Worm (Caenorhabditis elegans) whole organism, L4 larva: Measurements from ENCODE around the gene nspc-16.

Experiments
- D1046.2 ChIP-seq: fragments of 200-800 bp; sonication (Bioruptor generic); IDR thresholded peaks from 2 replicates; pipeline ENCODE4 v1.3.6; 2022; ENCODE audit warnings: missing genetic modification characterization, missing compliant biosample characterization
- F37D6.2 ChIP-seq: sonication (generic microtip); optimal IDR thresholded peaks from 2 replicates; lab custom pipeline; 2016; ENCODE audit warnings: mild to moderate bottlenecking, missing genetic modification characterization, missing compliant biosample characterization
- Y105C5A.15 ChIP-seq: fragments of 200-800 bp; sonication (Bioruptor generic); IDR thresholded peaks from 2 replicates; pipeline ENCODE4 v1.3.6; 2022; ENCODE audit warnings: missing genetic modification characterization, missing compliant biosample characterization
- Y5F2A.4 ChIP-seq: fragments of 200-800 bp; sonication (Bioruptor generic); optimal IDR thresholded peaks from 2 replicates; lab custom pipeline; 2018; ENCODE audit warnings: mild to moderate bottlenecking, missing genetic modification characterization, missing compliant biosample characterization
- Y75B8A.6 ChIP-seq: fragments of 200-800 bp; sonication (Bioruptor generic); IDR thresholded peaks from 2 replicates; pipeline ENCODE4 v1.3.6; 2022; ENCODE audit warnings: missing genetic modification reagents, missing genetic modification characterization, missing compliant biosample characterization
- ZK337.2 ChIP-seq: fragments of 200-800 bp; sonication (Bioruptor generic); IDR thresholded peaks from 2 replicates; pipeline ENCODE4 v1.3.6; 2022; ENCODE audit warnings: missing genetic modification reagents, missing genetic modification characterization, missing compliant biosample characterization
- ZK546.5 ChIP-seq, 2 experiments: sonication (generic microtip); optimal IDR thresholded peaks; 2 replicates each; lab custom pipeline; 2017; ENCODE audit warnings: missing biosample characterization in 2 of 2, missing genetic modification characterization in 2 of 2
- aha-1 ChIP-seq: fragments of 150-350 bp; peaks from one replicate; lab custom pipeline; 2014; ENCODE audit warnings: missing biosample characterization, missing genetic modification characterization
- ceh-20 ChIP-seq: fragments of 200-800 bp; sonication (Bioruptor generic); IDR thresholded peaks from 2 replicates; pipeline ENCODE4 v1.3.6; 2022; ENCODE audit warnings: missing genetic modification reagents, missing genetic modification characterization, missing compliant biosample characterization
- ceh-44 ChIP-seq: fragments of 200-800 bp; sonication (Bioruptor generic); IDR thresholded peaks from 2 replicates; pipeline ENCODE4 v1.3.6; 2022; ENCODE audit warnings: missing genetic modification reagents, missing genetic modification characterization, missing compliant biosample characterization
- ceh-82 ChIP-seq: sonication (generic microtip); optimal IDR thresholded peaks from 2 replicates; lab custom pipeline; 2017; ENCODE audit warnings: missing biosample characterization, missing genetic modification characterization
- daf-12 ChIP-seq: fragments of 150-350 bp; optimal IDR thresholded peaks from 2 replicates; lab custom pipeline; 2014; ENCODE audit warnings: missing biosample characterization, missing genetic modification reagents, missing genetic modification characterization
- daf-16 ChIP-seq, 3 experiments: sonication (generic microtip); optimal IDR thresholded peaks; 2 replicates each; lab custom pipeline; 2016 to 2017; ENCODE audit warnings: missing genetic modification characterization in 3 of 3, missing genetic modification reagents in 3 of 3, mild to moderate bottlenecking in 2 of 3, missing compliant biosample characterization in 2 of 3, missing biosample characterization in 1 of 3, moderate library complexity in 1 of 3
- daf-19 ChIP-seq: fragments of 200-800 bp; sonication (Bioruptor generic); conservative IDR thresholded peaks from 2 replicates; pipeline ENCODE4 v1.3.6; 2022; ENCODE audit warnings: missing genetic modification characterization, missing compliant biosample characterization
- daf-8 ChIP-seq: fragments of 200-800 bp; sonication (Bioruptor generic); IDR thresholded peaks from 2 replicates; pipeline ENCODE4 v1.3.6; 2022; ENCODE audit warnings: missing genetic modification characterization, missing compliant biosample characterization
- dmd-6 ChIP-seq: fragments of 200-800 bp; sonication (Bioruptor generic); IDR thresholded peaks from 2 replicates; pipeline ENCODE4 v1.3.6; 2022; ENCODE audit warnings: missing genetic modification reagents, missing genetic modification characterization, missing compliant biosample characterization
- dmd-8 ChIP-seq: fragments of 200-800 bp; sonication (Bioruptor generic); IDR thresholded peaks from 2 replicates; pipeline ENCODE4 v1.3.6; 2022; ENCODE audit warnings: missing genetic modification characterization, missing compliant biosample characterization
- dmd-9 ChIP-seq: fragments of 200-800 bp; sonication (Bioruptor generic); IDR thresholded peaks from 2 replicates; pipeline ENCODE4 v1.3.6; 2022; ENCODE audit warnings: missing genetic modification reagents, missing genetic modification characterization, missing compliant biosample characterization
- dve-1 ChIP-seq: sonication (generic microtip); optimal IDR thresholded peaks from 2 replicates; lab custom pipeline; 2017; ENCODE audit warnings: antibody characterized with exemption, mild to moderate bottlenecking, missing genetic modification characterization, missing compliant biosample characterization; ENCODE audit not compliant: insufficient read depth
- egl-43 ChIP-seq: fragments of 200-800 bp; sonication (Bioruptor generic); IDR thresholded peaks from 2 replicates; pipeline ENCODE4 v1.3.6; 2022; ENCODE audit warnings: missing genetic modification reagents, missing genetic modification characterization, missing compliant biosample characterization
- fkh-10 ChIP-seq: fragments of 150-350 bp; optimal IDR thresholded peaks from 2 replicates; lab custom pipeline; 2014; ENCODE audit warnings: missing biosample characterization, missing genetic modification reagents, missing genetic modification characterization
- hif-1 ChIP-seq, 2 experiments: sonication (generic microtip); optimal IDR thresholded peaks; 2 replicates each; lab custom pipeline; 2016 to 2017; ENCODE audit warnings: missing compliant biosample characterization in 2 of 2, missing genetic modification characterization in 2 of 2, missing genetic modification reagents in 2 of 2, missing genotype in 2 of 2, mild to moderate bottlenecking in 1 of 2
- hlh-30 ChIP-seq: sonication (generic microtip); optimal IDR thresholded peaks from 2 replicates; lab custom pipeline; 2017; ENCODE audit warnings: antibody characterized with exemption, mild to moderate bottlenecking, missing genetic modification characterization, missing compliant biosample characterization; ENCODE audit not compliant: insufficient read depth
- hmg-1.1 ChIP-seq: fragments of 200-800 bp; sonication (Bioruptor generic); IDR thresholded peaks from 2 replicates; pipeline ENCODE4 v1.3.6; 2022; ENCODE audit warnings: missing genetic modification reagents, missing genetic modification characterization, missing compliant biosample characterization
- lim-7 ChIP-seq: fragments of 200-800 bp; sonication (Bioruptor generic); IDR thresholded peaks from 2 replicates; pipeline ENCODE4 v1.3.6; 2022; ENCODE audit warnings: missing genetic modification characterization, missing compliant biosample characterization
- lin-29 ChIP-seq: fragments of 200-800 bp; sonication (Bioruptor generic); IDR thresholded peaks from 2 replicates; pipeline ENCODE4 v1.3.6; 2022; ENCODE audit warnings: missing genetic modification reagents, missing genetic modification characterization, missing compliant biosample characterization
- lsy-2 ChIP-seq, 2 experiments: fragments of 150-350 bp in 1 of 2; sonication (generic microtip) in 1 of 2; optimal IDR thresholded peaks; 2 replicates each; lab custom pipeline; 2014 to 2017; ENCODE audit warnings: missing biosample characterization in 2 of 2, missing genetic modification characterization in 2 of 2
- madf-9 ChIP-seq: fragments of 200-800 bp; sonication (Bioruptor generic); conservative IDR thresholded peaks from 2 replicates; pipeline ENCODE4 v1.3.6; 2022; ENCODE audit warnings: missing genetic modification reagents, missing genetic modification characterization, missing compliant biosample characterization
- mdl-1 ChIP-seq, 2 experiments: fragments of 150-350 bp in 1 of 2; sonication (generic microtip) in 1 of 2; optimal IDR thresholded peaks; 2 replicates each; lab custom pipeline; 2014 to 2017; ENCODE audit warnings: missing biosample characterization in 2 of 2, missing genetic modification characterization in 2 of 2
- mdt-29 ChIP-seq: fragments of 200-800 bp; sonication (Bioruptor generic); IDR thresholded peaks from 2 replicates; pipeline ENCODE4 v1.3.6; 2022; ENCODE audit warnings: missing genetic modification reagents, missing genetic modification characterization, missing compliant biosample characterization
- mxl-2 ChIP-seq: fragments of 200-800 bp; sonication (Bioruptor generic); conservative IDR thresholded peaks from 2 replicates; pipeline ENCODE4 v1.3.6; 2022; ENCODE audit warnings: missing genetic modification reagents, missing genetic modification characterization, missing compliant biosample characterization
- nhr-102 ChIP-seq: sonication (generic microtip); optimal IDR thresholded peaks from 2 replicates; lab custom pipeline; 2016; ENCODE audit warnings: mild to moderate bottlenecking, missing genetic modification characterization, moderate library complexity, missing compliant biosample characterization
- nhr-111 ChIP-seq: fragments of 200-800 bp; sonication (Bioruptor generic); optimal IDR thresholded peaks from 2 replicates; lab custom pipeline; 2018; ENCODE audit warnings: mild to moderate bottlenecking, missing genetic modification characterization, missing compliant biosample characterization
- nhr-28 ChIP-seq: fragments of 150-350 bp; optimal IDR thresholded peaks from 2 replicates; lab custom pipeline; 2014; ENCODE audit warnings: missing biosample characterization, missing genetic modification characterization
- nhr-48 ChIP-seq: sonication (generic microtip); optimal IDR thresholded peaks from 2 replicates; lab custom pipeline; 2016; ENCODE audit warnings: mild to moderate bottlenecking, missing genetic modification characterization, missing compliant biosample characterization
- nhr-6 ChIP-seq: fragments of 150-350 bp; optimal IDR thresholded peaks from 2 replicates; lab custom pipeline; 2014; ENCODE audit warnings: missing biosample characterization, missing genetic modification characterization
- nhr-77 ChIP-seq: fragments of 150-350 bp; optimal IDR thresholded peaks from 2 replicates; lab custom pipeline; 2014; ENCODE audit warnings: missing biosample characterization, missing genetic modification characterization
- php-3 ChIP-seq: fragments of 200-800 bp; sonication (Bioruptor generic); IDR thresholded peaks from 2 replicates; pipeline ENCODE4 v1.3.6; 2022; ENCODE audit warnings: missing genetic modification reagents, missing genetic modification characterization, missing compliant biosample characterization
- pqm-1 ChIP-seq: sonication (generic microtip); optimal IDR thresholded peaks from 2 replicates; lab custom pipeline; 2017; ENCODE audit warnings: missing biosample characterization, missing genetic modification characterization
- sdz-12 ChIP-seq: fragments of 200-800 bp; sonication (Bioruptor generic); optimal IDR thresholded peaks from 2 replicates; lab custom pipeline; 2018; ENCODE audit warnings: mild to moderate bottlenecking, missing genetic modification characterization, missing compliant biosample characterization
- snpc-4 ChIP-seq: fragments of 150-350 bp; optimal IDR thresholded peaks from 2 replicates; lab custom pipeline; 2014; ENCODE audit warnings: missing biosample characterization, missing genetic modification characterization
- spr-1 ChIP-seq: sonication (generic microtip); optimal IDR thresholded peaks from 2 replicates; lab custom pipeline; 2016; ENCODE audit warnings: mild to moderate bottlenecking, missing genetic modification characterization, missing compliant biosample characterization
- tra-1 ChIP-seq: fragments of 200-800 bp; sonication (Bioruptor generic); IDR thresholded peaks from 2 replicates; pipeline ENCODE4 v1.3.6; 2022; ENCODE audit warnings: missing genetic modification reagents, missing genetic modification characterization, missing compliant biosample characterization
- unc-130 ChIP-seq: sonication (generic microtip); optimal IDR thresholded peaks from 2 replicates; lab custom pipeline; 2016; ENCODE audit warnings: missing genetic modification reagents, missing genetic modification characterization, missing compliant biosample characterization
- unc-39 ChIP-seq: sonication (generic microtip); optimal IDR thresholded peaks from 2 replicates; lab custom pipeline; 2017; ENCODE audit warnings: missing biosample characterization, missing genetic modification characterization
- zfp-2 ChIP-seq: sonication (generic microtip); optimal IDR thresholded peaks from 2 replicates; lab custom pipeline; 2016; ENCODE audit warnings: mild to moderate bottlenecking, missing genetic modification characterization, missing compliant biosample characterization

The nspc-16 gene

DNA sequence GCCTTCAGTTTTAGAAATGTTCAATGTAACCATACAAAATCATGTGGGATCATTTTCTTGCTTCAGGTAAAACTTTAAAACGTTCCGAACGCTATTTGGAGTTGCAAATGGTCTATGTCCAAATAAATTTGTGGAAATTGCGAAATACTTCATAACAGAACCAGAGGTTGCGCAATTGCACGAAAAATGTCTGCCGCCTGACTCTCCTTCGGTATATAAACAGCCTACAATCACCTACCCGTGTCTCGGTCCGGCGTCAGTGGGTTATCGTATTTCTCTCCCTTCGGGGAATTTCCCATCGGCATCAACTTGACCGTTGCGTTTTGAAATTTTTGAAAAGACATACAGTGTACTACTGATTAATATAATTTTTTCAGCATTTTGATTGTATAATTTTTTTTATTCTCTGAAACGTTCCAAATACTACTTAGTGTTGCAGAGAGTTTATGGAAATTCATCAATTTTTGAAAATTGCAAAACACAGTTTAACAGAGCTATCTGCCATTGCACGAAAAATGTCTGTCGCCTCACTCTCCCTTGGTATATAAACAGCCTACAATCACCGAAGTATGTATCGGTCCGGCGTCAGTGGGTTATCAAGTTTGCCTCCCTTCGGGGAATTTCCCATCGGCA, 46.6 kb upstream of the nspc-16 start (continued):
- TF ChIP-seq hlh-30 (tag; lab: Kevin White, UChicago) (peak; percentile 61), ZK337.2 (GFP tag; lab: Robert Waterston, UW) (peak; percentile 49; the same call in 1 of the 2 replicates), nhr-77 (tag; lab: Kevin White, UChicago) (no peak), Y75B8A.6 (GFP tag; lab: Robert Waterston, UW) (no peak), daf-12 (tag; lab: Kevin White, UChicago) (no peak), nhr-48 (tag; lab: Kevin White, UChicago) (peak; percentile 47), ceh-20 (GFP tag; lab: Robert Waterston, UW) (no peak; the same call in 1 of the 2 replicates), snpc-4 (tag; lab: Kevin White, UChicago) (peak; percentile 93), F37D6.2 (tag; lab: Kevin White, UChicago) (no peak), nhr-111 (GFP tag; lab: Kevin White, UChicago) (peak; percentile 63), lim-7 (peak; percentile 68; the same call in 1 of the 2 replicates), dmd-8 (GFP tag; lab: Robert Waterston, UW) (peak; percentile 59; the same call in 1 of the 2 replicates), php-3 (peak; percentile 61; the same call in 1 of the 2 replicates), Y5F2A.4 (GFP tag; lab: Kevin White, UChicago) (peak; percentile 38), dmd-6 (GFP tag; lab: Robert Waterston, UW) (peak; percentile 63), unc-39 (tag; lab: Kevin White, UChicago) (no peak), unc-130 (GFP tag; lab: Kevin White, UChicago) (no peak), dmd-9 (peak; percentile 56; the same call in 1 of the 2 replicates), fkh-10 (GFP tag; lab: Kevin White, UChicago) (no peak), madf-9 (GFP tag; lab: Robert Waterston, UW) (peak; percentile 66), daf-8 (GFP tag; lab: Robert Waterston, UW) (0 out of 2 replicates have a peak, but pooled peaks have one; percentile 54), lin-29 (GFP tag; lab: Robert Waterston, UW) (0 out of 2 replicates have a peak, but pooled peaks have one; percentile 44), pqm-1 (tag; lab: Kevin White, UChicago) (no peak), tra-1 (peak; percentile 64), lsy-2 (tag; optimal IDR thresholded peaks at IDR 0.05; lab: Kevin White, UChicago) (no peak), nhr-28 (tag; lab: Kevin White, UChicago) (peak; percentile 52), sdz-12 (GFP tag; lab: Kevin White, UChicago) (peak; percentile 39), aha-1 (peak; percentile 85), daf-19 (0 out of 2 replicates have a peak, but pooled peaks have one; percentile 12), zfp-2 (tag; lab: Kevin White, UChicago) (no peak), mdl-1 (tag; optimal IDR thresholded peaks at IDR 0.05; lab: Kevin White, UChicago) (peak in 1 of 2 experiments; percentile 1), hif-1 (tag; optimal IDR thresholded peaks at IDR 0.05; lab: Kevin White, UChicago) (no peak)

DNA sequence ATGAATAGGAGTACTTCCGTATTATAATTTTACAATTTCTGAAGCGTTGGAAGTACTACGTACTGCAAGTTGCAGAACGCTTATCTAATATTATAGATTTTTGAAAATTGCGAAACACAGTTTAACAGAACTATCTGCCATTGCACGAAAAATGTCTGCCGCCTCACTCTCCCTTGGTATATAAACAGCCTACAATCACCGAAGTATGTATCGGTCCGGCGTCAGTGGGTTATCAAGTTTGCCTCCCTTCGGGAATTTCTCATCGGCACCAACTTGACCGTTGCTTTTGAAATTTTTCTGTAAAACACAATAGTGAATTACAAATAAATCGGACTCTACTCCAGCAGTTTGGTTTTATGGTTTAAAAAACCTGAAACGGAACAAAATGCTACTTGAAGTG, 46.0 kb upstream of the nspc-16 start:
- TF ChIP-seq D1046.2 (GFP tag; lab: Robert Waterston, UW) (no peak), mxl-2 (GFP tag; lab: Robert Waterston, UW) (no peak), hmg-1.1 (GFP tag; lab: Robert Waterston, UW) (peak; percentile 47; the same call in 1 of the 2 replicates), lim-7 (peak; percentile 63; the same call in 1 of the 2 replicates), ceh-82 (tag; lab: Kevin White, UChicago) (no peak), ZK546.5 (tag; optimal IDR thresholded peaks at IDR 0.05; lab: Kevin White, UChicago) (no peak), zfp-2 (tag; lab: Kevin White, UChicago) (no peak), nhr-6 (tag; lab: Kevin White, UChicago) (no peak), dve-1 (tag; lab: Kevin White, UChicago) (peak; percentile 27), egl-43 (0 out of 2 replicates have a peak, but pooled peaks have one; percentile 44), snpc-4 (tag; lab: Kevin White, UChicago) (peak; percentile 76), dmd-6 (GFP tag; lab: Robert Waterston, UW) (peak; percentile 30), spr-1 (no peak), dmd-8 (GFP tag; lab: Robert Waterston, UW) (peak; percentile 68; the same call in 1 of the 2 replicates), tra-1 (peak; percentile 26; the same call in 1 of the 2 replicates), daf-16 (GFP tag; optimal IDR thresholded peaks at IDR 0.05; lab: Kevin White, UChicago) (no peak), daf-16 (tag; optimal IDR thresholded peaks at IDR 0.05; lab: Kevin White, UChicago) (peak; percentile 30), daf-8 (GFP tag; lab: Robert Waterston, UW) (peak; percentile 46; the same call in 1 of the 2 replicates), Y105C5A.15 (peak; percentile 79; the same call in 1 of the 2 replicates), nhr-102 (peak; percentile 14), mdt-29 (peak; percentile 57; the same call in 1 of the 2 replicates), ceh-44 (0 out of 2 replicates have a peak, but pooled peaks have one; percentile 20)
